Worm (Caenorhabditis elegans) whole organism, young adult: ENCODE results near the gene hlh-30.

Experiments
- F37B4.10 ChIP-seq: fragments of 200-800 bp; sonication (Bioruptor generic); IDR thresholded peaks from 2 replicates; pipeline ENCODE4 v1.3.6; 2022; ENCODE audit warnings: missing genetic modification characterization, missing compliant biosample characterization
- F49E8.2 ChIP-seq: sonication (generic microtip); optimal IDR thresholded peaks from 3 replicates; lab custom pipeline; 2017; ENCODE audit warnings: missing genetic modification characterization, mild to moderate bottlenecking, missing compliant biosample characterization, antibody characterized with exemption, moderate library complexity; ENCODE audit not compliant: insufficient read depth
- F52B5.7 ChIP-seq: sonication (generic microtip); optimal IDR thresholded peaks from 2 replicates; lab custom pipeline; 2016; ENCODE audit warnings: mild to moderate bottlenecking, missing genetic modification characterization, missing compliant biosample characterization
- F55B11.4 ChIP-seq: sonication (generic microtip); optimal IDR thresholded peaks from 2 replicates; lab custom pipeline; 2016; ENCODE audit warnings: missing compliant biosample characterization, missing genetic modification characterization, borderline replicate concordance; ENCODE audit not compliant: insufficient read depth
- K11D2.4 ChIP-seq: fragments of 200-800 bp; sonication (Bioruptor generic); IDR thresholded peaks from 2 replicates; pipeline ENCODE4 v1.3.6; 2022; ENCODE audit warnings: missing genetic modification reagents, missing genetic modification characterization, missing compliant biosample characterization
- T26A5.8 ChIP-seq: sonication (generic microtip); optimal IDR thresholded peaks from 2 replicates; lab custom pipeline; 2016; ENCODE audit warnings: missing genetic modification characterization, missing compliant biosample characterization
- Y53G8AR.9 ChIP-seq: fragments of 200-800 bp; sonication (Bioruptor generic); conservative IDR thresholded peaks from 2 replicates; pipeline ENCODE4 v1.3.6; 2022; ENCODE audit warnings: missing genetic modification reagents, missing genetic modification characterization, missing compliant biosample characterization
- Y67H2A.10 ChIP-seq: fragments of 200-800 bp; sonication (Bioruptor generic); conservative IDR thresholded peaks from 2 replicates; pipeline ENCODE4 v1.3.6; 2022; ENCODE audit warnings: missing genetic modification reagents, missing genetic modification characterization, missing compliant biosample characterization
- ZK185.1 ChIP-seq: sonication (generic microtip); optimal IDR thresholded peaks from 2 replicates; lab custom pipeline; 2016; ENCODE audit warnings: mild to moderate bottlenecking, missing genetic modification characterization, missing compliant biosample characterization; ENCODE audit not compliant: poor library complexity, severe bottlenecking
- akir-1 ChIP-seq: fragments of 200-800 bp; sonication (Bioruptor generic); optimal IDR thresholded peaks from 2 replicates; lab custom pipeline; 2018; ENCODE audit warnings: mild to moderate bottlenecking, missing genetic modification characterization, moderate library complexity, missing compliant biosample characterization
- aptf-2 ChIP-seq: fragments of 200-800 bp; sonication (Bioruptor generic); conservative IDR thresholded peaks from 2 replicates; pipeline ENCODE4 v1.3.6; 2022; ENCODE audit warnings: missing genetic modification reagents, missing genetic modification characterization, missing compliant biosample characterization
- attf-6 ChIP-seq: fragments of 200-800 bp; sonication (Bioruptor generic); IDR thresholded peaks from 2 replicates; pipeline ENCODE4 v1.3.6; 2022; ENCODE audit warnings: missing genetic modification reagents, missing genetic modification characterization, missing compliant biosample characterization
- ccch-3 ChIP-seq: fragments of 200-800 bp; sonication (Bioruptor generic); optimal IDR thresholded peaks from 2 replicates; lab custom pipeline; 2018; ENCODE audit warnings: mild to moderate bottlenecking, missing genetic modification characterization, missing compliant biosample characterization
- ceh-40 ChIP-seq: fragments of 200-800 bp; sonication (Bioruptor generic); IDR thresholded peaks from 2 replicates; pipeline ENCODE4 v1.3.6; 2022; ENCODE audit warnings: missing genetic modification characterization, missing compliant biosample characterization
- ceh-79 ChIP-seq: sonication (generic microtip); optimal IDR thresholded peaks from 2 replicates; lab custom pipeline; 2017; ENCODE audit warnings: mild to moderate bottlenecking, missing genetic modification characterization, missing compliant biosample characterization
- die-1 ChIP-seq: sonication (generic microtip); optimal IDR thresholded peaks from 2 replicates; lab custom pipeline; 2016; ENCODE audit warnings: missing genotype, mild to moderate bottlenecking, missing genetic modification characterization, missing compliant biosample characterization
- dpff-1 ChIP-seq: sonication (generic microtip); optimal IDR thresholded peaks from 2 replicates; lab custom pipeline; 2017; ENCODE audit warnings: mild to moderate bottlenecking, missing genetic modification characterization, missing compliant biosample characterization
- egl-18 ChIP-seq: fragments of 200-800 bp; sonication (Bioruptor generic); IDR thresholded peaks from 2 replicates; pipeline ENCODE4 v1.3.6; 2022; ENCODE audit warnings: missing genetic modification reagents, missing genetic modification characterization, missing compliant biosample characterization
- egrh-3 ChIP-seq: fragments of 200-800 bp; sonication (Bioruptor generic); IDR thresholded peaks from 2 replicates; pipeline ENCODE4 v1.3.6; 2022; ENCODE audit warnings: missing genetic modification reagents, missing genetic modification characterization, missing compliant biosample characterization
- ekl-4 ChIP-seq: fragments of 200-800 bp; sonication (Bioruptor generic); IDR thresholded peaks from 2 replicates; pipeline ENCODE4 v1.3.6; 2022; ENCODE audit warnings: missing genetic modification reagents, missing genetic modification characterization, missing compliant biosample characterization
- ets-4 ChIP-seq: fragments of 200-800 bp; sonication (Bioruptor generic); optimal IDR thresholded peaks from 2 replicates; lab custom pipeline; 2018; ENCODE audit warnings: mild to moderate bottlenecking, missing genetic modification characterization, missing compliant biosample characterization
- fkh-3 ChIP-seq: sonication (generic microtip); optimal IDR thresholded peaks from 2 replicates; lab custom pipeline; 2016; ENCODE audit warnings: mild to moderate bottlenecking, missing genetic modification characterization, missing compliant biosample characterization
- hlh-26 ChIP-seq: fragments of 200-800 bp; sonication (Bioruptor generic); conservative IDR thresholded peaks from 2 replicates; pipeline ENCODE4 v1.3.6; 2022; ENCODE audit warnings: missing genetic modification reagents, missing genetic modification characterization, missing compliant biosample characterization
- hmg-1.2 ChIP-seq: fragments of 200-800 bp; sonication (Bioruptor generic); IDR thresholded peaks from 2 replicates; pipeline ENCODE4 v1.3.6; 2022; ENCODE audit warnings: missing genetic modification reagents, missing genetic modification characterization, missing compliant biosample characterization
- hmg-20 ChIP-seq: fragments of 200-800 bp; sonication (Bioruptor generic); IDR thresholded peaks from 2 replicates; pipeline ENCODE4 v1.3.6; 2022; ENCODE audit warnings: missing genetic modification reagents, missing genetic modification characterization, missing compliant biosample characterization
- hrde-1 ChIP-seq: sonication (generic microtip); optimal IDR thresholded peaks from 2 replicates; lab custom pipeline; 2016; ENCODE audit warnings: missing genetic modification characterization, mild to moderate bottlenecking, missing compliant biosample characterization, moderate library complexity, missing genotype, missing genetic modification reagents, borderline replicate concordance
- let-607 ChIP-seq, 2 experiments: fragments of 200-800 bp in 1 of 2; sonication (Bioruptor generic) in 1 of 2; sonication (generic microtip) in 1 of 2; optimal IDR thresholded peaks; 2 replicates each; lab custom pipeline; 2016 to 2018; ENCODE audit warnings: mild to moderate bottlenecking in 2 of 2, missing compliant biosample characterization in 2 of 2, missing genetic modification characterization in 2 of 2, moderate library complexity in 2 of 2, missing genotype in 1 of 2
- lin-54 ChIP-seq: fragments of 200-800 bp; sonication (Bioruptor generic); optimal IDR thresholded peaks from 2 replicates; lab custom pipeline; 2018; ENCODE audit warnings: mild to moderate bottlenecking, missing genetic modification characterization, missing compliant biosample characterization
- madf-3 ChIP-seq: fragments of 200-800 bp; sonication (Bioruptor generic); IDR thresholded peaks from 2 replicates; pipeline ENCODE4 v1.3.6; 2022; ENCODE audit warnings: missing genetic modification reagents, missing genetic modification characterization, missing compliant biosample characterization
- nfyb-1 ChIP-seq: fragments of 200-800 bp; sonication (Bioruptor generic); IDR thresholded peaks from 2 replicates; pipeline ENCODE4 v1.3.6; 2022; ENCODE audit warnings: missing genetic modification reagents, missing genetic modification characterization, missing compliant biosample characterization
- nhr-27 ChIP-seq: fragments of 200-800 bp; sonication (Bioruptor generic); optimal IDR thresholded peaks from 2 replicates; lab custom pipeline; 2018; ENCODE audit warnings: mild to moderate bottlenecking, missing genetic modification characterization, moderate library complexity, missing compliant biosample characterization
- repo-1 ChIP-seq: sonication (generic microtip); optimal IDR thresholded peaks from 2 replicates; lab custom pipeline; 2017; ENCODE audit warnings: mild to moderate bottlenecking, missing genetic modification characterization, missing compliant biosample characterization
- rpc-1 ChIP-seq, 2 experiments: fragments of 150-350 bp in 1 of 2; sonication (generic microtip) in 1 of 2; optimal IDR thresholded peaks; 2 replicates each; lab custom pipeline; 2014 to 2018; ENCODE audit warnings: missing biosample characterization in 1 of 2, missing genetic modification characterization in 1 of 2, missing genetic modification reagents in 1 of 2, missing genotype in 1 of 2
- snpc-3.4 ChIP-seq: sonication (generic microtip); optimal IDR thresholded peaks from 2 replicates; lab custom pipeline; 2017; ENCODE audit warnings: missing genetic modification characterization, mild to moderate bottlenecking, missing compliant biosample characterization, antibody characterized with exemption, moderate library complexity, missing genotype, missing genetic modification reagents
- sptf-2 ChIP-seq: fragments of 200-800 bp; sonication (Bioruptor generic); optimal IDR thresholded peaks from 2 replicates; lab custom pipeline; 2018; ENCODE audit warnings: mild to moderate bottlenecking, missing genetic modification characterization, missing compliant biosample characterization
- unc-130 ChIP-seq: sonication (generic microtip); optimal IDR thresholded peaks from 2 replicates; lab custom pipeline; 2016; ENCODE audit warnings: missing genetic modification reagents, missing genetic modification characterization, missing compliant biosample characterization
- unc-62 ChIP-seq: fragments of 150-350 bp; optimal IDR thresholded peaks from 2 replicates; lab custom pipeline; 2014; ENCODE audit warnings: missing biosample characterization, missing genetic modification reagents, missing genetic modification characterization
- xnd-1 ChIP-seq: sonication (generic microtip); optimal IDR thresholded peaks from 2 replicates; lab custom pipeline; 2016; ENCODE audit warnings: missing genotype, missing genetic modification reagents, missing genetic modification characterization, missing compliant biosample characterization
- ztf-25 ChIP-seq: fragments of 200-800 bp; sonication (Bioruptor generic); IDR thresholded peaks from 2 replicates; pipeline ENCODE4 v1.3.6; 2022; ENCODE audit warnings: missing genetic modification reagents, missing genetic modification characterization, missing compliant biosample characterization
- ztf-26 ChIP-seq: sonication (generic microtip); optimal IDR thresholded peaks from 2 replicates; lab custom pipeline; 2017; ENCODE audit warnings: missing genetic modification characterization, missing compliant biosample characterization

The hlh-30 gene

DNA sequence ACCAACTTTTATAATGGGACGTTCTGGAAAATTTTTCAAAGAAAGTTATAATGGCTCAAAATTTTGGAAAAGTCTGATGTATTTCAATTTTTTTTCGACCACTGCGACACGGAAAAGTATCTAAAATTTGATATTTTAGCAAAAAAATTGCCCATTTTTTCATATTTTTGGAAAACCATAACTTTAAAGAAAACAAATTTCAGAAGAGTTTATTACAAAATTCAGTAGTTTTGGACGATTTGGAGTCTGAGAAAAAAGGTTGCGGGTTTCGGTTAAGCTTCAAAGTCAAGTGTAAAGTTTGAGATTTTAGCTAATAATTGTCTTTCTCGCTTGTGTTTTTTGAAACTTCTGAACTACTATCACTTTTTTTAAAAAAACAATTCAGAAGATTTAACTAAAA is 46.6 kb downstream of the hlh-30 start:
- TF ChIP-seq hlh-26 (GFP tag; lab: Robert Waterston, UW) (no peak), ztf-26 (tag; lab: Kevin White, UChicago) (no peak), F52B5.7 (no peak), ztf-25 (GFP tag; lab: Robert Waterston, UW) (no peak), ZK185.1 (no peak), fkh-3 (no peak), ceh-40 (GFP tag; lab: Robert Waterston, UW) (no peak), egrh-3 (GFP tag; lab: Robert Waterston, UW) (no peak), T26A5.8 (tag; lab: Kevin White, UChicago) (no peak), aptf-2 (GFP tag; lab: Robert Waterston, UW) (no peak), egl-18 (GFP tag; lab: Robert Waterston, UW) (no peak), xnd-1 (tag; lab: Kevin White, UChicago) (no peak), snpc-3.4 (tag; lab: Kevin White, UChicago) (no peak), die-1 (tag; lab: Kevin White, UChicago) (no peak), attf-6 (no peak), hrde-1 (tag; lab: Kevin White, UChicago) (no peak), unc-130 (GFP tag; lab: Kevin White, UChicago) (no peak), nfyb-1 (GFP tag; lab: Robert Waterston, UW) (no peak), Y53G8AR.9 (GFP tag; lab: Robert Waterston, UW) (no peak)
- TF ChIP-seq, all 124 proteins: peak for 0

DNA sequence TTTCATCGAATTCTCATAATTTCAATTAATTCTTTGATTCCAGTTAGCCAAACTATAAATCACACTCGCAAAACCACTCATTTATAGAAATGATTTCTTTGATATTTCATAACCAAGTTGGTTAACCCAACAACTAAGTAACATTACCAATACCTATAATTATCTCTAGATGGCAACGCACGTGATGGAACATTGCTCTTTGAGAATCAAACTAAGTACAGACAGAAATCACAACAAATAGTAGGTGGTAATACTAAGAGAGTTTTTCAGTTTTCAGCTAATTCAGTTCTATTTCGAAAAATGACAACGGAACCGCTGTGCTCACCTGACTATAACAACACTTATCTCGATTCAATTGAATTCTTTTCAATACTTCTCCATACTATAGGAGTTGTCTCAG is 53.1 kb downstream of the hlh-30 start, which contains the start of gene srh-223:
Gene srh-223, plus strand, starts transcription at position 301 of the 400 bp plus-strand sequence.
- TF ChIP-seq nfyb-1 (GFP tag; lab: Robert Waterston, UW) (no peak), attf-6 (no peak), ekl-4 (GFP tag; lab: Robert Waterston, UW) (no peak), die-1 (tag; lab: Kevin White, UChicago) (no peak), akir-1 (no peak), K11D2.4 (no peak), dpff-1 (tag; lab: Kevin White, UChicago) (no peak), ceh-79 (no peak), nhr-27 (tag; lab: Kevin White, UChicago) (no peak), F37B4.10 (no peak), F55B11.4 (tag; lab: Kevin White, UChicago) (no peak), egrh-3 (GFP tag; lab: Robert Waterston, UW) (no peak), unc-62 (GFP tag; lab: Kevin White, UChicago) (no peak), rpc-1 (optimal IDR thresholded peaks at IDR 0.05; lab: Kevin White, UChicago) (no peak), rpc-1 (tag; optimal IDR thresholded peaks at IDR 0.05; lab: Kevin White, UChicago) (no peak)

DNA sequence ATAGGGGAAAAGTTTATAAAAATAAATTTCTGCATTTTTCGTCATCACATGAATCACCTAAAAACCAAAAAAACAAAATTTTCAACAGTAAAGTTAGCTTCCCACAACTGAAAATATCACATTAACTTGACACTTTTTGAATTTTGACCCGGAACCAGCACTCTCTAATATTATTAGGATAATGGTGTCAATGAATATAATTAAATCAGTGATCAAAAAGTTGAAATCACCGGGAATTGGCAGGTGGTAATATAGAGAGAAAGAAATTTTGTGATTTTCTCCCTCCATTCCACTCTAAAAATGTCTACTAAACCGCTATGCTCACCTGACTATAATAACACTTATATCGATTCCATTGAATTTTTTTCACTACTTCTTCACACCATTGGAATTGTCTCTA is 55.2 kb downstream of the hlh-30 start, which contains the start of gene srh-222:
Gene srh-222, plus strand, starts transcription at position 301 of the 400 bp plus-strand sequence.
- no peak for TF ChIP-seq die-1 (tag; lab: Kevin White, UChicago)
- no peak for TF ChIP-seq ets-4 (GFP tag; lab: Kevin White, UChicago)
- no peak for TF ChIP-seq ztf-25 (GFP tag; lab: Robert Waterston, UW)
- TF ChIP-seq let-607 (tag; optimal IDR thresholded peaks at IDR 0.05; lab: Kevin White, UChicago): no peak
- no peak for TF ChIP-seq Y67H2A.10 (GFP tag; lab: Robert Waterston, UW)
- no peak for TF ChIP-seq hmg-20 (GFP tag; lab: Robert Waterston, UW)
- no peak for TF ChIP-seq hmg-1.2 (GFP tag; lab: Robert Waterston, UW)
- TF ChIP-seq sptf-2: no peak
- TF ChIP-seq lin-54 (GFP tag; lab: Kevin White, UChicago): no peak
- TF ChIP-seq egl-18 (GFP tag; lab: Robert Waterston, UW): no peak
- no peak for TF ChIP-seq F49E8.2 (tag; lab: Kevin White, UChicago)
- TF ChIP-seq repo-1 (tag; lab: Kevin White, UChicago): no peak
- TF ChIP-seq madf-3: no peak
- TF ChIP-seq ccch-3 (GFP tag; lab: Kevin White, UChicago): no peak
